Worm (Caenorhabditis elegans) whole organism, L1 larva: ENCODE data around the gene K09A9.8.

Experiments used
- C04F5.9 ChIP-seq: sonication (generic microtip); optimal IDR thresholded peaks from 2 replicates; lab custom pipeline; 2016; ENCODE audit warnings: missing genetic modification characterization, missing compliant biosample characterization
- C34B4.2 ChIP-seq: sonication (generic microtip); optimal IDR thresholded peaks from 2 replicates; lab custom pipeline; 2017; ENCODE audit warnings: mild to moderate bottlenecking, missing genetic modification characterization, missing compliant biosample characterization
- Y116A8C.19 ChIP-seq: sonication (generic microtip); optimal IDR thresholded peaks from 2 replicates; lab custom pipeline; 2016; ENCODE audit warnings: missing compliant biosample characterization, missing genetic modification characterization, borderline replicate concordance
- alr-1 ChIP-seq: fragments of 200-800 bp; sonication (Bioruptor generic); optimal IDR thresholded peaks from 2 replicates; lab custom pipeline; 2018; ENCODE audit warnings: borderline replicate concordance, mild to moderate bottlenecking, missing genetic modification characterization, missing compliant biosample characterization
- aly-2 ChIP-seq: fragments of 150-350 bp; optimal IDR thresholded peaks from 2 replicates; lab custom pipeline; 2014; ENCODE audit warnings: missing biosample characterization, missing genetic modification characterization
- ama-1 ChIP-seq: fragments of 150-350 bp; optimal IDR thresholded peaks from 2 replicates; lab custom pipeline; 2014
- ceh-63 ChIP-seq: fragments of 200-800 bp; sonication (Bioruptor generic); optimal IDR thresholded peaks from 2 replicates; lab custom pipeline; 2018; ENCODE audit warnings: mild to moderate bottlenecking, missing genetic modification characterization, missing compliant biosample characterization
- ceh-8 ChIP-seq: fragments of 200-800 bp; sonication (Bioruptor generic); optimal IDR thresholded peaks from 2 replicates; lab custom pipeline; 2018; ENCODE audit warnings: mild to moderate bottlenecking, missing genetic modification characterization, moderate library complexity, missing compliant biosample characterization
- ceh-82 ChIP-seq, 3 experiments: fragments of 150-350 bp in 1 of 3; sonication (generic microtip) in 2 of 3; optimal IDR thresholded peaks; 2 replicates each; lab custom pipeline; 2014 to 2017; ENCODE audit warnings: missing biosample characterization in 3 of 3, missing genetic modification characterization in 3 of 3
- ceh-88 ChIP-seq: fragments of 200-800 bp; sonication (Bioruptor generic); IDR thresholded peaks from 2 replicates; pipeline ENCODE4 v1.3.6; 2022; ENCODE audit warnings: missing genetic modification characterization, missing compliant biosample characterization
- ceh-90 ChIP-seq: sonication (generic microtip); optimal IDR thresholded peaks from 2 replicates; lab custom pipeline; 2016; ENCODE audit warnings: missing genetic modification characterization, missing compliant biosample characterization
- ces-1 ChIP-seq: fragments of 150-350 bp; optimal IDR thresholded peaks from 2 replicates; lab custom pipeline; 2014; ENCODE audit warnings: missing biosample characterization, missing genetic modification reagents, missing genetic modification characterization
- dsc-1 ChIP-seq: sonication (generic microtip); optimal IDR thresholded peaks from 2 replicates; lab custom pipeline; 2016; ENCODE audit warnings: mild to moderate bottlenecking, missing genetic modification characterization, missing compliant biosample characterization
- efl-3 ChIP-seq: fragments of 200-800 bp; sonication (Bioruptor generic); optimal IDR thresholded peaks from 2 replicates; lab custom pipeline; 2018; ENCODE audit warnings: mild to moderate bottlenecking, missing genetic modification characterization, missing compliant biosample characterization
- ets-5 ChIP-seq: fragments of 200-800 bp; sonication (Bioruptor generic); IDR thresholded peaks from 2 replicates; pipeline ENCODE4 v1.3.6; 2022; ENCODE audit warnings: missing genetic modification characterization, missing compliant biosample characterization
- fkh-10 ChIP-seq: sonication (generic microtip); optimal IDR thresholded peaks from 2 replicates; lab custom pipeline; 2017; ENCODE audit warnings: missing biosample characterization, missing genetic modification reagents, missing genetic modification characterization
- fkh-4 ChIP-seq: sonication (generic microtip); optimal IDR thresholded peaks from 2 replicates; lab custom pipeline; 2016; ENCODE audit warnings: missing compliant biosample characterization, missing genetic modification characterization, borderline replicate concordance
- fkh-8 ChIP-seq: sonication (generic microtip); optimal IDR thresholded peaks from 2 replicates; lab custom pipeline; 2016; ENCODE audit warnings: mild to moderate bottlenecking, missing genetic modification characterization, missing compliant biosample characterization
- fos-1 ChIP-seq: fragments of 150-350 bp; optimal IDR thresholded peaks from 2 replicates; lab custom pipeline; 2014; ENCODE audit warnings: missing biosample characterization, missing genetic modification characterization
- grh-1 ChIP-seq: fragments of 200-800 bp; sonication (Bioruptor generic); IDR thresholded peaks from 2 replicates; pipeline ENCODE4 v1.3.6; 2022; ENCODE audit warnings: missing genetic modification reagents, missing genetic modification characterization, missing compliant biosample characterization
- hlh-17 ChIP-seq: fragments of 200-800 bp; sonication (Bioruptor generic); optimal IDR thresholded peaks from 2 replicates; lab custom pipeline; 2018; ENCODE audit warnings: missing genetic modification characterization, mild to moderate bottlenecking, missing compliant biosample characterization, moderate library complexity, borderline replicate concordance
- hlh-4 ChIP-seq: sonication (generic microtip); optimal IDR thresholded peaks from 2 replicates; lab custom pipeline; 2016; ENCODE audit warnings: mild to moderate bottlenecking, missing genetic modification characterization, missing compliant biosample characterization
- hpl-2 ChIP-seq: fragments of 150-350 bp; optimal IDR thresholded peaks from 2 replicates; lab custom pipeline; 2014; ENCODE audit warnings: missing biosample characterization, missing genetic modification reagents, missing genetic modification characterization
- irx-1 ChIP-seq: sonication (generic microtip); optimal IDR thresholded peaks from 2 replicates; lab custom pipeline; 2016; ENCODE audit warnings: missing genetic modification characterization, missing compliant biosample characterization
- isw-1 ChIP-seq: fragments of 200-800 bp; sonication (Bioruptor generic); IDR thresholded peaks from 2 replicates; pipeline ENCODE4 v1.3.6; 2022; ENCODE audit warnings: missing genetic modification characterization, missing compliant biosample characterization
- lin-13 ChIP-seq: fragments of 150-350 bp; optimal IDR thresholded peaks from 2 replicates; lab custom pipeline; 2014; ENCODE audit warnings: missing biosample characterization, missing genetic modification reagents, missing genetic modification characterization
- lin-14 ChIP-seq: fragments of 200-800 bp; sonication (Bioruptor generic); optimal IDR thresholded peaks from 2 replicates; lab custom pipeline; 2018; ENCODE audit warnings: mild to moderate bottlenecking, missing genetic modification characterization, moderate library complexity, missing compliant biosample characterization
- lir-3 ChIP-seq: sonication (generic microtip); optimal IDR thresholded peaks from 2 replicates; lab custom pipeline; 2016; ENCODE audit warnings: mild to moderate bottlenecking, missing genetic modification characterization, moderate library complexity, missing compliant biosample characterization; ENCODE audit not compliant: poor library complexity
- lsy-2 ChIP-seq, 2 experiments: fragments of 150-350 bp; optimal IDR thresholded peaks; 2 replicates each; lab custom pipeline; 2014; ENCODE audit warnings: missing biosample characterization in 2 of 2, missing genetic modification characterization in 2 of 2
- mab-9 ChIP-seq: fragments of 200-800 bp; sonication (Bioruptor generic); IDR thresholded peaks from 2 replicates; pipeline ENCODE4 v1.3.6; 2022; ENCODE audit warnings: missing genetic modification reagents, missing genetic modification characterization, missing compliant biosample characterization
- mep-1 ChIP-seq: fragments of 150-350 bp; optimal IDR thresholded peaks from 2 replicates; lab custom pipeline; 2014; ENCODE audit warnings: missing biosample characterization, missing genetic modification characterization
- nhr-28 ChIP-seq: fragments of 150-350 bp; optimal IDR thresholded peaks from 2 replicates; lab custom pipeline; 2014; ENCODE audit warnings: missing biosample characterization, missing genetic modification characterization
- nhr-77 ChIP-seq: fragments of 150-350 bp; optimal IDR thresholded peaks from 2 replicates; lab custom pipeline; 2014; ENCODE audit warnings: missing biosample characterization, missing genetic modification characterization
- pax-3 ChIP-seq: fragments of 200-800 bp; sonication (Bioruptor generic); optimal IDR thresholded peaks from 2 replicates; lab custom pipeline; 2018; ENCODE audit warnings: mild to moderate bottlenecking, missing genetic modification characterization, moderate library complexity, missing compliant biosample characterization
- rnt-1 ChIP-seq: sonication (generic microtip); optimal IDR thresholded peaks from 2 replicates; lab custom pipeline; 2016; ENCODE audit warnings: mild to moderate bottlenecking, missing genetic modification characterization, moderate library complexity, missing compliant biosample characterization
- skn-1 ChIP-seq: fragments of 150-350 bp; optimal IDR thresholded peaks from 2 replicates; lab custom pipeline; 2014; ENCODE audit warnings: missing biosample characterization, missing genetic modification characterization
- snpc-4 ChIP-seq: fragments of 150-350 bp; optimal IDR thresholded peaks from 2 replicates; lab custom pipeline; 2014; ENCODE audit warnings: missing biosample characterization, missing genetic modification characterization
- snu-23 ChIP-seq: sonication (generic microtip); optimal IDR thresholded peaks from 2 replicates; lab custom pipeline; 2016; ENCODE audit warnings: missing genetic modification characterization, missing compliant biosample characterization
- sox-4 ChIP-seq: sonication (generic microtip); optimal IDR thresholded peaks from 2 replicates; lab custom pipeline; 2016; ENCODE audit warnings: missing genetic modification characterization, missing compliant biosample characterization
- sptf-1 ChIP-seq: fragments of 150-350 bp; optimal IDR thresholded peaks from 2 replicates; lab custom pipeline; 2014; ENCODE audit warnings: missing biosample characterization, missing genetic modification characterization
- sup-37 ChIP-seq: fragments of 200-800 bp; sonication (Bioruptor generic); optimal IDR thresholded peaks from 2 replicates; lab custom pipeline; 2018; ENCODE audit warnings: mild to moderate bottlenecking, missing genetic modification characterization, missing compliant biosample characterization
- swsn-7 ChIP-seq: sonication (generic microtip); optimal IDR thresholded peaks from 2 replicates; lab custom pipeline; 2016; ENCODE audit warnings: missing genetic modification characterization, missing compliant biosample characterization
- tbx-2 ChIP-seq: sonication (generic microtip); optimal IDR thresholded peaks from 2 replicates; lab custom pipeline; 2016; ENCODE audit warnings: missing genetic modification characterization, missing compliant biosample characterization
- unc-30 ChIP-seq: sonication (generic microtip); optimal IDR thresholded peaks from 2 replicates; lab custom pipeline; 2017; ENCODE audit warnings: missing biosample characterization, missing genetic modification characterization
- unc-62 ChIP-seq: fragments of 150-350 bp; optimal IDR thresholded peaks from 2 replicates; lab custom pipeline; 2014; ENCODE audit warnings: missing biosample characterization, missing genetic modification reagents, missing genetic modification characterization
- xbp-1 ChIP-seq: sonication (generic microtip); optimal IDR thresholded peaks from 2 replicates; lab custom pipeline; 2016; ENCODE audit warnings: missing genetic modification characterization, missing compliant biosample characterization
- zag-1 ChIP-seq: fragments of 150-350 bp; optimal IDR thresholded peaks from 2 replicates; lab custom pipeline; 2014; ENCODE audit warnings: missing biosample characterization, missing genetic modification characterization
- zip-4 ChIP-seq: fragments of 200-800 bp; sonication (Bioruptor generic); optimal IDR thresholded peaks from 2 replicates; lab custom pipeline; 2018; ENCODE audit warnings: mild to moderate bottlenecking, missing genetic modification characterization, moderate library complexity, missing compliant biosample characterization
- ztf-11 ChIP-seq, 2 experiments: sonication (generic microtip); optimal IDR thresholded peaks; 2 replicates each; lab custom pipeline; 2016 to 2017; ENCODE audit warnings: missing genetic modification characterization in 2 of 2, missing biosample characterization in 1 of 2, missing compliant biosample characterization in 1 of 2

K09A9.8 gene

ce11 chrX:15607498-15608019 lies 10.6 kb upstream of the K09A9.8 start, which contains the start of gene nipi-3 (continued):
- TF ChIP-seq alr-1 (tag; lab: Kevin White, UChicago) (no peak), unc-62 (GFP tag; lab: Kevin White, UChicago) (no peak), grh-1 (GFP tag; lab: Robert Waterston, UW) (peak; percentile 39), lin-13 (peak; percentile 86), nhr-77 (tag; lab: Kevin White, UChicago) (peak; percentile 93), mab-9 (GFP tag; lab: Robert Waterston, UW) (peak; percentile 52; the same call in 1 of the 2 replicates), rnt-1 (tag; lab: Kevin White, UChicago) (peak; percentile 82), xbp-1 (tag; lab: Kevin White, UChicago) (peak; percentile 83), efl-3 (GFP tag; lab: Kevin White, UChicago) (no peak), hlh-17 (GFP tag; lab: Kevin White, UChicago) (no peak), fkh-4 (tag; lab: Kevin White, UChicago) (no peak), swsn-7 (tag; lab: Kevin White, UChicago) (peak; percentile 93), nhr-28 (peak; percentile 84), hpl-2 (GFP tag; lab: Kevin White, UChicago) (peak; percentile 94), sox-4 (peak; percentile 18), sptf-1 (no peak), hlh-4 (tag; lab: Kevin White, UChicago) (no peak), snpc-4 (tag; lab: Kevin White, UChicago) (peak; percentile 85), snu-23 (GFP tag; lab: Kevin White, UChicago) (peak; percentile 94), skn-1 (peak; percentile 98), C34B4.2 (tag; lab: Kevin White, UChicago) (no peak), dsc-1 (tag; lab: Kevin White, UChicago) (peak; percentile 68), ceh-88 (GFP tag; lab: Robert Waterston, UW) (no peak; the same call in 1 of the 2 replicates), Y116A8C.19 (tag; lab: Kevin White, UChicago) (no peak), mep-1 (peak; percentile 94), zip-4 (peak; percentile 100), lsy-2 (tag; optimal IDR thresholded peaks at IDR 0.05; lab: Kevin White, UChicago) (peak; percentile 84 to 91), fkh-8 (tag; lab: Kevin White, UChicago) (peak; percentile 89), ceh-82 (tag; optimal IDR thresholded peaks at IDR 0.05; lab: Kevin White, UChicago) (peak; percentile 92 to 96 (median 94)), lir-3 (tag; lab: Kevin White, UChicago) (peak; percentile 63), unc-30 (tag; lab: Kevin White, UChicago) (peak; percentile 4), C04F5.9 (tag; lab: Kevin White, UChicago) (no peak)

ce11 chrX:15606585-15607276 lies 9.8 kb upstream of the K09A9.8 start, which contains the start of gene rab-14:
Gene rab-14 (minus strand): TSS chrX:15606635.
- TF ChIP-seq unc-30 (tag; lab: Kevin White, UChicago) (no peak), Y116A8C.19 (tag; lab: Kevin White, UChicago) (no peak), ets-5 (no peak), fkh-8 (tag; lab: Kevin White, UChicago) (peak; percentile 95), ceh-8 (GFP tag; lab: Kevin White, UChicago) (peak; percentile 27), sup-37 (GFP tag; lab: Kevin White, UChicago) (no peak), nhr-28 (no peak), isw-1 (GFP tag; lab: Robert Waterston, UW) (peak; percentile 53), ama-1 (lab: Kevin White, UChicago) (peak; percentile 12), lin-14 (GFP tag; lab: Kevin White, UChicago) (peak; percentile 96), ces-1 (GFP tag; lab: Kevin White, UChicago) (no peak), fkh-10 (GFP tag; lab: Kevin White, UChicago) (peak; percentile 81), irx-1 (peak; percentile 10), ceh-63 (GFP tag; lab: Kevin White, UChicago) (no peak), hlh-4 (tag; lab: Kevin White, UChicago) (peak; percentile 13), fos-1 (tag; lab: Kevin White, UChicago) (peak; percentile 64), tbx-2 (tag; lab: Kevin White, UChicago) (peak; percentile 80), lin-13 (peak; percentile 75), dsc-1 (tag; lab: Kevin White, UChicago) (peak; percentile 58), pax-3 (tag; lab: Kevin White, UChicago) (no peak), rnt-1 (tag; lab: Kevin White, UChicago) (peak; percentile 51), ztf-11 (tag; optimal IDR thresholded peaks at IDR 0.05; lab: Kevin White, UChicago) (no peak), nhr-77 (tag; lab: Kevin White, UChicago) (peak; percentile 63), zag-1 (tag; lab: Kevin White, UChicago) (no peak), C04F5.9 (tag; lab: Kevin White, UChicago) (no peak), ceh-90 (tag; lab: Kevin White, UChicago) (no peak), aly-2 (tag; lab: Kevin White, UChicago) (no peak)
